Worm (Caenorhabditis elegans) whole organism, L4 larva: Measurements from ENCODE around the gene mrpl-48.

Source experiments
- F37D6.2 ChIP-seq: sonication (generic microtip); optimal IDR thresholded peaks from 2 replicates; lab custom pipeline; 2016; ENCODE audit warnings: mild to moderate bottlenecking, missing genetic modification characterization, missing compliant biosample characterization
- F44E2.7 ChIP-seq: fragments of 200-800 bp; sonication (Bioruptor generic); IDR thresholded peaks from 2 replicates; pipeline ENCODE4 v2.1.2; 2022; ENCODE audit warnings: missing genetic modification characterization, missing compliant biosample characterization
- F49E8.2 ChIP-seq: sonication (generic microtip); optimal IDR thresholded peaks from 2 replicates; lab custom pipeline; 2016; ENCODE audit warnings: missing compliant biosample characterization, mild to moderate bottlenecking, missing genetic modification characterization, borderline replicate concordance
- T20F7.1 ChIP-seq: fragments of 200-800 bp; sonication (Bioruptor generic); optimal IDR thresholded peaks from 2 replicates; lab custom pipeline; 2018; ENCODE audit warnings: mild to moderate bottlenecking, missing genetic modification characterization, missing compliant biosample characterization
- Y5F2A.4 ChIP-seq: fragments of 200-800 bp; sonication (Bioruptor generic); optimal IDR thresholded peaks from 2 replicates; lab custom pipeline; 2018; ENCODE audit warnings: mild to moderate bottlenecking, missing genetic modification characterization, missing compliant biosample characterization
- aly-2 ChIP-seq: sonication (generic microtip); optimal IDR thresholded peaks from 2 replicates; lab custom pipeline; 2018; ENCODE audit warnings: missing biosample characterization, missing genetic modification characterization
- ceh-20 ChIP-seq: fragments of 200-800 bp; sonication (Bioruptor generic); IDR thresholded peaks from 2 replicates; pipeline ENCODE4 v1.3.6; 2022; ENCODE audit warnings: missing genetic modification reagents, missing genetic modification characterization, missing compliant biosample characterization
- ceh-32 ChIP-seq: sonication (generic microtip); optimal IDR thresholded peaks from 2 replicates; lab custom pipeline; 2016; ENCODE audit warnings: mild to moderate bottlenecking, missing genetic modification characterization, missing compliant biosample characterization; ENCODE audit not compliant: poor library complexity
- daf-19 ChIP-seq: fragments of 200-800 bp; sonication (Bioruptor generic); conservative IDR thresholded peaks from 2 replicates; pipeline ENCODE4 v1.3.6; 2022; ENCODE audit warnings: missing genetic modification characterization, missing compliant biosample characterization
- daf-8 ChIP-seq: fragments of 200-800 bp; sonication (Bioruptor generic); IDR thresholded peaks from 2 replicates; pipeline ENCODE4 v1.3.6; 2022; ENCODE audit warnings: missing genetic modification characterization, missing compliant biosample characterization
- dmd-6 ChIP-seq: fragments of 200-800 bp; sonication (Bioruptor generic); IDR thresholded peaks from 2 replicates; pipeline ENCODE4 v1.3.6; 2022; ENCODE audit warnings: missing genetic modification reagents, missing genetic modification characterization, missing compliant biosample characterization
- dmd-8 ChIP-seq: fragments of 200-800 bp; sonication (Bioruptor generic); IDR thresholded peaks from 2 replicates; pipeline ENCODE4 v1.3.6; 2022; ENCODE audit warnings: missing genetic modification characterization, missing compliant biosample characterization
- dmd-9 ChIP-seq: fragments of 200-800 bp; sonication (Bioruptor generic); IDR thresholded peaks from 2 replicates; pipeline ENCODE4 v1.3.6; 2022; ENCODE audit warnings: missing genetic modification reagents, missing genetic modification characterization, missing compliant biosample characterization
- dpl-1 ChIP-seq: fragments of 150-350 bp; optimal IDR thresholded peaks from 2 replicates; lab custom pipeline; 2014; ENCODE audit warnings: missing biosample characterization, missing genetic modification reagents, missing genetic modification characterization
- duxl-1 ChIP-seq: sonication (generic microtip); optimal IDR thresholded peaks from 2 replicates; lab custom pipeline; 2016; ENCODE audit warnings: mild to moderate bottlenecking, missing genetic modification characterization, moderate library complexity, missing compliant biosample characterization; ENCODE audit not compliant: poor library complexity
- dve-1 ChIP-seq: sonication (generic microtip); optimal IDR thresholded peaks from 2 replicates; lab custom pipeline; 2017; ENCODE audit warnings: antibody characterized with exemption, mild to moderate bottlenecking, missing genetic modification characterization, missing compliant biosample characterization; ENCODE audit not compliant: insufficient read depth
- fkh-10 ChIP-seq: fragments of 150-350 bp; optimal IDR thresholded peaks from 2 replicates; lab custom pipeline; 2014; ENCODE audit warnings: missing biosample characterization, missing genetic modification reagents, missing genetic modification characterization
- fos-1 ChIP-seq: fragments of 150-350 bp; optimal IDR thresholded peaks from 2 replicates; lab custom pipeline; 2014; ENCODE audit warnings: missing biosample characterization, missing genetic modification characterization
- gei-8 ChIP-seq: fragments of 200-800 bp; sonication (Bioruptor generic); optimal IDR thresholded peaks from 2 replicates; lab custom pipeline; 2018; ENCODE audit warnings: mild to moderate bottlenecking, missing genetic modification characterization, missing compliant biosample characterization
- hmg-1.1 ChIP-seq: fragments of 200-800 bp; sonication (Bioruptor generic); IDR thresholded peaks from 2 replicates; pipeline ENCODE4 v1.3.6; 2022; ENCODE audit warnings: missing genetic modification reagents, missing genetic modification characterization, missing compliant biosample characterization
- lsy-2 ChIP-seq, 2 experiments: fragments of 150-350 bp in 1 of 2; sonication (generic microtip) in 1 of 2; optimal IDR thresholded peaks; 2 replicates each; lab custom pipeline; 2014 to 2017; ENCODE audit warnings: missing biosample characterization in 2 of 2, missing genetic modification characterization in 2 of 2
- mdl-1 ChIP-seq, 2 experiments: fragments of 150-350 bp in 1 of 2; sonication (generic microtip) in 1 of 2; optimal IDR thresholded peaks; 2 replicates each; lab custom pipeline; 2014 to 2017; ENCODE audit warnings: missing biosample characterization in 2 of 2, missing genetic modification characterization in 2 of 2
- mep-1 ChIP-seq: fragments of 150-350 bp; sonication (generic microtip); optimal IDR thresholded peaks from 3 replicates; lab custom pipeline; 2014; ENCODE audit warnings: missing biosample characterization, missing genetic modification characterization
- mxl-3 ChIP-seq: fragments of 200-800 bp; sonication (Bioruptor generic); optimal IDR thresholded peaks from 2 replicates; lab custom pipeline; 2018; ENCODE audit warnings: mild to moderate bottlenecking, missing genetic modification characterization, missing compliant biosample characterization
- nhr-102 ChIP-seq: sonication (generic microtip); optimal IDR thresholded peaks from 2 replicates; lab custom pipeline; 2016; ENCODE audit warnings: mild to moderate bottlenecking, missing genetic modification characterization, moderate library complexity, missing compliant biosample characterization
- nhr-111 ChIP-seq: fragments of 200-800 bp; sonication (Bioruptor generic); optimal IDR thresholded peaks from 2 replicates; lab custom pipeline; 2018; ENCODE audit warnings: mild to moderate bottlenecking, missing genetic modification characterization, missing compliant biosample characterization
- nhr-237 ChIP-seq: sonication (generic microtip); optimal IDR thresholded peaks from 2 replicates; lab custom pipeline; 2017; ENCODE audit warnings: missing biosample characterization, missing genetic modification characterization
- nhr-28 ChIP-seq: fragments of 150-350 bp; optimal IDR thresholded peaks from 2 replicates; lab custom pipeline; 2014; ENCODE audit warnings: missing biosample characterization, missing genetic modification characterization
- nhr-42 ChIP-seq: fragments of 200-800 bp; sonication (Bioruptor generic); IDR thresholded peaks from 2 replicates; pipeline ENCODE4 v1.3.6; 2022; ENCODE audit warnings: missing genetic modification characterization, missing compliant biosample characterization
- nhr-48 ChIP-seq: sonication (generic microtip); optimal IDR thresholded peaks from 2 replicates; lab custom pipeline; 2016; ENCODE audit warnings: mild to moderate bottlenecking, missing genetic modification characterization, missing compliant biosample characterization
- nhr-6 ChIP-seq: fragments of 150-350 bp; optimal IDR thresholded peaks from 2 replicates; lab custom pipeline; 2014; ENCODE audit warnings: missing biosample characterization, missing genetic modification characterization
- nhr-76 ChIP-seq: fragments of 150-350 bp; optimal IDR thresholded peaks from 2 replicates; lab custom pipeline; 2014; ENCODE audit warnings: missing biosample characterization, missing genetic modification characterization
- php-3 ChIP-seq: fragments of 200-800 bp; sonication (Bioruptor generic); IDR thresholded peaks from 2 replicates; pipeline ENCODE4 v1.3.6; 2022; ENCODE audit warnings: missing genetic modification reagents, missing genetic modification characterization, missing compliant biosample characterization
- pqm-1 ChIP-seq: sonication (generic microtip); optimal IDR thresholded peaks from 2 replicates; lab custom pipeline; 2017; ENCODE audit warnings: missing biosample characterization, missing genetic modification characterization
- saeg-2 ChIP-seq: fragments of 200-800 bp; sonication (Bioruptor generic); IDR thresholded peaks from 2 replicates; pipeline ENCODE4 v1.3.6; 2022; ENCODE audit warnings: missing genetic modification reagents, missing genetic modification characterization, missing compliant biosample characterization
- spr-1 ChIP-seq: sonication (generic microtip); optimal IDR thresholded peaks from 2 replicates; lab custom pipeline; 2016; ENCODE audit warnings: mild to moderate bottlenecking, missing genetic modification characterization, missing compliant biosample characterization
- spr-3 ChIP-seq: fragments of 200-800 bp; sonication (Bioruptor generic); optimal IDR thresholded peaks from 2 replicates; lab custom pipeline; 2018; ENCODE audit warnings: mild to moderate bottlenecking, missing genetic modification characterization, missing compliant biosample characterization
- tag-97 ChIP-seq: fragments of 200-800 bp; sonication (Bioruptor generic); IDR thresholded peaks from 2 replicates; pipeline ENCODE4 v1.3.6; 2022; ENCODE audit warnings: missing genetic modification characterization, missing compliant biosample characterization
- tra-1 ChIP-seq: fragments of 200-800 bp; sonication (Bioruptor generic); IDR thresholded peaks from 2 replicates; pipeline ENCODE4 v1.3.6; 2022; ENCODE audit warnings: missing genetic modification reagents, missing genetic modification characterization, missing compliant biosample characterization
- unc-130 ChIP-seq: sonication (generic microtip); optimal IDR thresholded peaks from 2 replicates; lab custom pipeline; 2016; ENCODE audit warnings: missing genetic modification reagents, missing genetic modification characterization, missing compliant biosample characterization
- unc-39 ChIP-seq: sonication (generic microtip); optimal IDR thresholded peaks from 2 replicates; lab custom pipeline; 2017; ENCODE audit warnings: missing biosample characterization, missing genetic modification characterization
- zip-2 ChIP-seq: fragments of 150-350 bp; optimal IDR thresholded peaks from 2 replicates; lab custom pipeline; 2014; ENCODE audit warnings: missing biosample characterization, missing genetic modification characterization
- ztf-11 ChIP-seq: fragments of 150-350 bp; optimal IDR thresholded peaks from 2 replicates; lab custom pipeline; 2014; ENCODE audit warnings: missing biosample characterization, missing genetic modification characterization
- ztf-7 ChIP-seq: fragments of 150-350 bp; optimal IDR thresholded peaks from 2 replicates; lab custom pipeline; 2014; ENCODE audit warnings: missing biosample characterization, missing genetic modification characterization

The mrpl-48 gene

DNA sequence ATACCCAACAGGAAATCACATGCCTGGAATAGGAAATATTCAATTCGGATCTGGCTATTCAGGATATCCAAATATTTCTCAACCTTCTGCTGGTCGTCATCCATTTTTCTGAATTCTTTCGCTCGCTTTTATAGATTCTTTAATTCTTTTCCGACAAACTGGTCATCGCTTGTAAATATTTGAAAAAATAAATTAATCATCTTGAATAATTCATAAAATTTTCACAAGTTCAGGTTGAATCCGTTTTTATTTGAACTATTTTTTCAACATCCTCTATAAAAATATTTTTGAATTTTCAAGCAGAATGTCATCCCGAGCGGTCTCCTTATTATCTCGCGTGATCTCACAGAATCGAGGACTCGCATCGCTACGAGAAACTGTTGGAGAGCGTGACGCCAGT lies at the start of gene mrpl-48:
TSS of gene mrpl-48 (plus strand) at position 301 of the 400 bp plus-strand sequence.
- TF ChIP-seq F44E2.7 (no peak), mdl-1 (tag; optimal IDR thresholded peaks at IDR 0.05; lab: Kevin White, UChicago) (no peak), duxl-1 (tag; lab: Kevin White, UChicago) (no peak), dmd-9 (GFP tag; lab: Robert Waterston, UW) (no peak), ztf-7 (no peak), fkh-10 (no peak), lsy-2 (tag; optimal IDR thresholded peaks at IDR 0.05; lab: Kevin White, UChicago) (no peak), daf-8 (no peak), tra-1 (GFP tag; lab: Robert Waterston, UW) (no peak), dmd-8 (no peak), saeg-2 (GFP tag; lab: Robert Waterston, UW) (no peak), pqm-1 (tag; lab: Kevin White, UChicago) (no peak), nhr-48 (tag; lab: Kevin White, UChicago) (no peak), dpl-1 (GFP tag; lab: Kevin White, UChicago) (no peak)

DNA sequence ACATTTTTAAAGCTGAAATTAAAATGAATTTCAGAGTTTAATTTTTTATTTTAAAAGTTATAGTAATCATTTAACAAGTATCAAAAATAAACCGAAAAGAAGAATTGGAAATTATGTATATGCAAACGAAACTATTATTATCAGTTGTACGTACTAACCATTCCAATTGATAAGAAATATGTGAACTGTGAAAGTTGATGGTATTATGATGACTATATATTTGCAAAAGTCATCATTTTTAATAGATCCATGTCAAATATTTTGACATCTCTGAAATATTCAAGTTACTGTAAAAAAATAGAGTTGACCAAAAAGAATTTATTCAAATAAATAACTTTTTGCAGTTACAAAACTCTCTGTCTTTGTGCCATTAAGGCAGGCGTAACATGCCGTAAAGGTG lies 45.5 kb upstream of the mrpl-48 start, which contains the start of gene ugt-48:
TSS of gene ugt-48 (minus strand) at position 12 of the 400 bp plus-strand sequence.
- TF ChIP-seq unc-130 (GFP tag; lab: Kevin White, UChicago): no peak
- peak; percentile 40 for TF ChIP-seq pqm-1 (tag; lab: Kevin White, UChicago)
- no peak for TF ChIP-seq ztf-11 (tag; lab: Kevin White, UChicago)
- TF ChIP-seq hmg-1.1: no peak
- TF ChIP-seq nhr-28: peak; percentile 24
- TF ChIP-seq zip-2 (tag; lab: Kevin White, UChicago): no peak
- TF ChIP-seq T20F7.1 (GFP tag; lab: Kevin White, UChicago): no peak
- no peak for TF ChIP-seq F49E8.2 (tag; lab: Kevin White, UChicago)

DNA sequence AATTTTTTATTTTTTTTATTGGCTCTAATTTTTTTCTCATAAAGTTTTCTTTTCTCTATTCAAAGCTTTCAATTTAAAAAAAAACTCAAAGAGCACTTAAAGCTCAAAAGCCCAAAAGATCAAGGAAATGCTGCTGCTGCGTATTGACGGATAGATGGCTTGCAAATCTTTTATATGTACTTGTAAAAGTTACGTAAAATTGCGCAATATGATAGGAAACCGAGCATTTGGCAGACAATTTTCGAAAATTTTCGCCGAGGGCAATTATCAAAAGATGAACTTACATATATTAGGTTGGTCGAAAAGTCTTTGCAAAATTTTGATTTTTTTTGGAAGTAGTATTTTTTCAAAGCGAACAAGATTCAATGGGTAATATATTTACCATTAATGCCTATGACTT lies 45.0 kb upstream of the mrpl-48 start:
- TF ChIP-seq fos-1 (tag; lab: Kevin White, UChicago) (no peak), nhr-6 (tag; lab: Kevin White, UChicago) (no peak), zip-2 (tag; lab: Kevin White, UChicago) (peak; percentile 89), mxl-3 (GFP tag; lab: Kevin White, UChicago) (no peak), aly-2 (tag; lab: Kevin White, UChicago) (no peak), T20F7.1 (GFP tag; lab: Kevin White, UChicago) (no peak)

DNA sequence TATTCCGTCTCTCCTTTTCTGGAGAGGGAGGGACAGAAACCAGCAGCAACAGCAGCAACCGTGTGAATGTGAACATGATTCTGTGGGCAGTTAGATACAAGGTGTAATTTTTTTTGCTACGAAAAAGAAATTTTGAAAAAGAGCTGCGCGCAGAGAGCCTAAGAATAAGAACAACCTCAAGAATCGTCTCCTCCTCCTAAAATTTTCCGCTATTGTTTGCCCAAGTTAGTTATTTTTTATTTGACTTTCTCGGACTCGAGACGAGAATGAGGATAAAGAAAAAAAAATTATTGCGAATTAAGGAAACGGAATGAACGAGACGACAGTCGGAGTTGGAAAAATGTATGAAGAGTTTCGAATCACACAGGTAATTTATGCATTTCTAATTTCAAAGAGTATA lies 34.9 kb upstream of the mrpl-48 start, which contains the start of gene glb-5:
TSS of gene glb-5 (plus strand) at position 301 of the 400 bp plus-strand sequence.
- no peak for TF ChIP-seq nhr-42 (GFP tag; lab: Robert Waterston, UW)
- TF ChIP-seq dmd-6 (GFP tag; lab: Robert Waterston, UW): 0 out of 2 replicates have a peak, but pooled peaks have one; percentile 4

DNA sequence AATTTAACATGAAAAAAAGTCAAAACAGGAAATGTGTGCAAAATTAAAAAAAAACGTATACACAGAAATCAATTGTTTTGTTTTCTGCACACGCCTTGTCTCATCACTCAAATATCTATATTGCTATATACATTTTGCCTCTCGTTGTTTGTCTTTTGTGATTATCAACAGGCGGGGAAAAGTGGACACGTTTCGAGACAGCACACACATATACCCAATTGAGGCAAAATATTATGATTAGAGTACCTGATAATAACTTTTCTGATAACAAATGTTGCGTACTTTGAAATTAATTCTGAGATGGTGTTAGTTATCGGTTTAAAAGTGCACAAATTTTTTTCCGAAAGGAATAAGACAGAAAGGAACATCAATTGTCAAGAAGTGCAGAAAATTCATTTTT lies 33.6 kb upstream of the mrpl-48 start:
- TF ChIP-seq nhr-111 (GFP tag; lab: Kevin White, UChicago) (no peak), daf-19 (GFP tag; lab: Robert Waterston, UW) (no peak), php-3 (GFP tag; lab: Robert Waterston, UW) (no peak), mep-1 (no peak), F49E8.2 (tag; lab: Kevin White, UChicago) (no peak), spr-1 (tag; lab: Kevin White, UChicago) (no peak), ceh-32 (tag; lab: Kevin White, UChicago) (no peak), F44E2.7 (no peak), dve-1 (tag; lab: Kevin White, UChicago) (peak; percentile 88), nhr-102 (tag; lab: Kevin White, UChicago) (peak; percentile 14), nhr-48 (tag; lab: Kevin White, UChicago) (no peak), F37D6.2 (tag; lab: Kevin White, UChicago) (no peak), nhr-76 (tag; lab: Kevin White, UChicago) (no peak), spr-3 (GFP tag; lab: Kevin White, UChicago) (no peak), gei-8 (GFP tag; lab: Kevin White, UChicago) (no peak), unc-39 (tag; lab: Kevin White, UChicago) (no peak), daf-8 (no peak), ceh-20 (GFP tag; lab: Robert Waterston, UW) (no peak), tag-97 (GFP tag; lab: Robert Waterston, UW) (no peak), nhr-237 (tag; lab: Kevin White, UChicago) (no peak), Y5F2A.4 (GFP tag; lab: Kevin White, UChicago) (no peak)
